Worm (Caenorhabditis elegans): ENCODE measurements around the gene F28B4.3.

- TF ChIP-seq him-1 (tag; optimal IDR thresholded peaks at IDR 0.05) (no peak), W03F9.2 (tag; optimal IDR thresholded peaks at IDR 0.05) (no peak)
Measured at ce11 chrX:3197319-3197718, 37.9 kb downstream of the F28B4.3 start.
